ENCODE assay signal across 6 worm cellular contexts in the genomic region with DNA sequence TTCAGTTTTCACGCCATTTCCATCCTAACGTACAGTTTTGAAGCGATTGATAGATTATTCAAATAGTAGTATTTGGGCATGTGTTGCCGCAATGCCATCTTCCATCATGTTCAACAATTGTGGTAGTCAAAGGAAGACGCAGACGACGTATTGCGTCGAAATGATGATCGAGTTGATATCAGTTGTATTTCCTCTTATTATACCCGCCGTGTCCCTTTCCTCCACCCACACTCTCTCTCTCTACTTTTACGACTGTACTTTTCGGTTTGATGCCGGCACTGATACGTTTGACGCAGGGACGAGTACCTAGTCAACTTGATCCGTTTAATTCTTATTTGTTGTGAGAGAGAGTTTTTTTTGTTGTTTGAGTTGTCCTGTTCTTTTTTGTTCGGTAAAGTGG.
TF ChIP-seq lines count a peak whose summit lies in the region.

No protein-coding gene starts in this region.

TF ChIP-seq in whole organism, L1 larva, 84 proteins besides CTCF, POLR2A, EP300 and RAD21 (continues in another document):
- TF ChIP-seq pag-3 (tag; optimal IDR thresholded peaks at IDR 0.05; lab: Kevin White, UChicago; ENCODE audit: borderline replicate concordance, insufficient read depth) (peak; percentile 63), blmp-1 (tag; optimal IDR thresholded peaks at IDR 0.05; lab: Kevin White, UChicago) (peak; percentile 75), egl-27 (tag; optimal IDR thresholded peaks at IDR 0.05; lab: Kevin White, UChicago) (no peak), lin-39 (tag; optimal IDR thresholded peaks at IDR 0.05; lab: Kevin White, UChicago) (no peak), C16A3.4 (tag; optimal IDR thresholded peaks at IDR 0.05; lab: Kevin White, UChicago) (no peak), tbx-2 (tag; optimal IDR thresholded peaks at IDR 0.05; lab: Kevin White, UChicago) (no peak), ceh-8 (GFP tag; optimal IDR thresholded peaks at IDR 0.05; lab: Kevin White, UChicago) (no peak), mep-1 (tag; optimal IDR thresholded peaks at IDR 0.05; lab: Kevin White, UChicago) (no peak), nhr-20 (tag; optimal IDR thresholded peaks at IDR 0.05; lab: Kevin White, UChicago) (peak; percentile 15), efl-3 (GFP tag; optimal IDR thresholded peaks at IDR 0.05; lab: Kevin White, UChicago) (no peak), nhr-77 (tag; optimal IDR thresholded peaks at IDR 0.05; lab: Kevin White, UChicago) (no peak), ceh-88 (GFP tag; IDR thresholded peaks at IDR 0.05; lab: Robert Waterston, UW) (no peak), dsc-1 (tag; optimal IDR thresholded peaks at IDR 0.05; lab: Kevin White, UChicago) (no peak), grh-1 (GFP tag; IDR thresholded peaks at IDR 0.05; lab: Robert Waterston, UW) (no peak), ets-5 (GFP tag; IDR thresholded peaks at IDR 0.05; lab: Robert Waterston, UW) (no peak)

TF ChIP-seq in whole organism, L2 larva, 48 proteins besides CTCF, POLR2A, EP300 and RAD21 (continues in another document):
- TF ChIP-seq ztf-4 (tag; optimal IDR thresholded peaks at IDR 0.05; lab: Kevin White, UChicago) = no peak
- peak; percentile 10 for TF ChIP-seq crh-2 (tag; optimal IDR thresholded peaks at IDR 0.05; lab: Kevin White, UChicago)
- TF ChIP-seq ztf-11 (tag; optimal IDR thresholded peaks at IDR 0.05; lab: Kevin White, UChicago) = no peak
- no peak for TF ChIP-seq snpc-4 (tag; optimal IDR thresholded peaks at IDR 0.05; lab: Kevin White, UChicago)
- no peak for TF ChIP-seq mdl-1 (tag; optimal IDR thresholded peaks at IDR 0.05; lab: Kevin White, UChicago)
- TF ChIP-seq sma-9 (GFP tag; optimal IDR thresholded peaks at IDR 0.05; lab: Kevin White, UChicago) = peak; percentile 65
- TF ChIP-seq sma-9 (tag; optimal IDR thresholded peaks at IDR 0.05; lab: Kevin White, UChicago) = no peak
- TF ChIP-seq nhr-12 (tag; optimal IDR thresholded peaks at IDR 0.05; lab: Kevin White, UChicago) = no peak
- TF ChIP-seq unc-62 (GFP tag; optimal IDR thresholded peaks at IDR 0.05; lab: Kevin White, UChicago) = no peak
- TF ChIP-seq zag-1 (tag; optimal IDR thresholded peaks at IDR 0.05; lab: Kevin White, UChicago) = no peak
- peak; percentile 57 for TF ChIP-seq nhr-129 (tag; optimal IDR thresholded peaks at IDR 0.05; lab: Kevin White, UChicago)
- no peak for TF ChIP-seq R02D3.7 (tag; optimal IDR thresholded peaks at IDR 0.05; lab: Kevin White, UChicago)
- peak; percentile 66 for TF ChIP-seq fos-1 (tag; optimal IDR thresholded peaks at IDR 0.05; lab: Kevin White, UChicago)
- TF ChIP-seq nhr-21 (tag; optimal IDR thresholded peaks at IDR 0.05; lab: Kevin White, UChicago) = peak; percentile 30
- no peak for TF ChIP-seq Y55F3AM.14 (GFP tag; optimal IDR thresholded peaks at IDR 0.05; lab: Kevin White, UChicago)

TF ChIP-seq in whole organism, L3 larva, 47 proteins besides CTCF, POLR2A, EP300 and RAD21:
- peak; percentile 73 for TF ChIP-seq elt-2 (tag; optimal IDR thresholded peaks at IDR 0.05; lab: Kevin White, UChicago)
- peak; percentile 1 for TF ChIP-seq snpc-4 (tag; optimal IDR thresholded peaks at IDR 0.05; lab: Kevin White, UChicago)
- peak; percentile 24 for TF ChIP-seq pha-4 (tag; optimal IDR thresholded peaks at IDR 0.05; lab: Kevin White, UChicago)
- peak; percentile 56 for TF ChIP-seq pqm-1 (tag; optimal IDR thresholded peaks at IDR 0.05; lab: Kevin White, UChicago)
- TF ChIP-seq nhr-28 (tag; optimal IDR thresholded peaks at IDR 0.05; lab: Kevin White, UChicago) = no peak

TF ChIP-seq in whole organism, L4 larva, 104 proteins besides CTCF, POLR2A, EP300 and RAD21 (continues in another document):
- TF ChIP-seq daf-16 (GFP tag; optimal IDR thresholded peaks at IDR 0.05; lab: Kevin White, UChicago) (no peak), daf-16 (tag; optimal IDR thresholded peaks at IDR 0.05; lab: Kevin White, UChicago) (peak; percentile 81), hlh-30 (tag; optimal IDR thresholded peaks at IDR 0.05; lab: Kevin White, UChicago; ENCODE audit: insufficient read depth) (peak; percentile 5), hmg-1.1 (GFP tag; IDR thresholded peaks at IDR 0.05; lab: Robert Waterston, UW) (no peak), pqm-1 (tag; optimal IDR thresholded peaks at IDR 0.05; lab: Kevin White, UChicago) (peak; percentile 72), lin-39 (tag; optimal IDR thresholded peaks at IDR 0.05; lab: Kevin White, UChicago) (no peak), lin-1 (GFP tag; IDR thresholded peaks at IDR 0.05; lab: Robert Waterston, UW) (no peak), dmd-6 (GFP tag; IDR thresholded peaks at IDR 0.05; lab: Robert Waterston, UW) (peak; percentile 50; the same call in 1 of the 2 replicates), duxl-1 (tag; optimal IDR thresholded peaks at IDR 0.05; lab: Kevin White, UChicago; ENCODE audit: poor library complexity) (no peak), lim-7 (GFP tag; IDR thresholded peaks at IDR 0.05; lab: Robert Waterston, UW) (no peak), ceh-28 (tag; optimal IDR thresholded peaks at IDR 0.05; lab: Kevin White, UChicago) (no peak), mes-2 (tag; optimal IDR thresholded peaks at IDR 0.05; lab: Kevin White, UChicago; ENCODE audit: poor library complexity, severe bottlenecking) (peak; percentile 39), dve-1 (tag; optimal IDR thresholded peaks at IDR 0.05; lab: Kevin White, UChicago; ENCODE audit: insufficient read depth) (peak; percentile 56), aha-1 (tag; lab: Kevin White, UChicago) (peak; percentile 85), egl-43 (GFP tag; IDR thresholded peaks at IDR 0.05; lab: Robert Waterston, UW) (no peak), zfp-3 (GFP tag; conservative IDR thresholded peaks at IDR 0.05; lab: Robert Waterston, UW) (no peak), ceh-44 (GFP tag; IDR thresholded peaks at IDR 0.05; lab: Robert Waterston, UW) (no peak), attf-4 (tag; optimal IDR thresholded peaks at IDR 0.05; lab: Kevin White, UChicago) (no peak), fkh-10 (GFP tag; optimal IDR thresholded peaks at IDR 0.05; lab: Kevin White, UChicago) (no peak)

TF ChIP-seq in whole organism, mixed stage, embryonic, 35 proteins besides CTCF, POLR2A, EP300 and RAD21:
- TF ChIP-seq drap-1 (GFP tag; optimal IDR thresholded peaks at IDR 0.05; lab: Kevin White, UChicago) (no peak), mep-1 (tag; optimal IDR thresholded peaks at IDR 0.05; lab: Kevin White, UChicago) (no peak), ceh-39 (tag; optimal IDR thresholded peaks at IDR 0.05; lab: Kevin White, UChicago) (no peak), elt-1 (tag; optimal IDR thresholded peaks at IDR 0.05; lab: Kevin White, UChicago; ENCODE audit: borderline replicate concordance, insufficient read depth) (peak; percentile 35), lin-13 (tag; optimal IDR thresholded peaks at IDR 0.05; lab: Kevin White, UChicago) (no peak), bed-3 (GFP tag; optimal IDR thresholded peaks at IDR 0.05; lab: Kevin White, UChicago) (no peak)

TF ChIP-seq in whole organism, young adult, 124 proteins besides CTCF, POLR2A, EP300 and RAD21:
- TF ChIP-seq dox-1 (GFP tag; IDR thresholded peaks at IDR 0.05; lab: Robert Waterston, UW) = peak; percentile 37; the same call in 1 of the 2 replicates
- TF ChIP-seq tbp1 (GFP tag; optimal IDR thresholded peaks at IDR 0.05; lab: Kevin White, UChicago) = peak; percentile 11
- no peak for TF ChIP-seq cebp-2 (GFP tag; IDR thresholded peaks at IDR 0.05; lab: Robert Waterston, UW)
- no peak for TF ChIP-seq ceh-91 (GFP tag; IDR thresholded peaks at IDR 0.05; lab: Robert Waterston, UW)
- TF ChIP-seq nhr-80 (tag; optimal IDR thresholded peaks at IDR 0.05; lab: Kevin White, UChicago) = peak; percentile 83
